Worm (Caenorhabditis elegans) whole organism, L4 larva: ENCODE results near the gene K08H2.10.

ENCODE experiments used
- ceh-82 ChIP-seq: sonication (generic microtip); optimal IDR thresholded peaks from 2 replicates; lab custom pipeline; 2017; ENCODE audit warnings: missing biosample characterization, missing genetic modification characterization
- nhr-42 ChIP-seq: fragments of 200-800 bp; sonication (Bioruptor generic); IDR thresholded peaks from 2 replicates; pipeline ENCODE4 v1.3.6; 2022; ENCODE audit warnings: missing genetic modification characterization, missing compliant biosample characterization
- pqm-1 ChIP-seq: sonication (generic microtip); optimal IDR thresholded peaks from 2 replicates; lab custom pipeline; 2017; ENCODE audit warnings: missing biosample characterization, missing genetic modification characterization
- zfp-3 ChIP-seq: fragments of 200-800 bp; sonication (Bioruptor generic); conservative IDR thresholded peaks from 2 replicates; pipeline ENCODE4 v1.3.6; 2022; ENCODE audit warnings: missing genetic modification reagents, missing genetic modification characterization, missing compliant biosample characterization

- TF ChIP-seq pqm-1 (no peak), zfp-3 (GFP tag; lab: Robert Waterston, UW) (no peak), ceh-82 (no peak), nhr-42 (no peak)
Observed at ce11 chrX:13220609-13221008, 37.0 kb upstream of the K08H2.10 start.
